Worm (Caenorhabditis elegans): ENCODE results near the gene F18A11.5.
A peak's percentile ranks its signal among the peaks of the same experiment; 100 is the strongest.
"Not testable (repeated sequence)": the region's sequence is repeated elsewhere in the genome, so short reads cannot be mapped to it uniquely, and the experiment has no call there.

DNA sequence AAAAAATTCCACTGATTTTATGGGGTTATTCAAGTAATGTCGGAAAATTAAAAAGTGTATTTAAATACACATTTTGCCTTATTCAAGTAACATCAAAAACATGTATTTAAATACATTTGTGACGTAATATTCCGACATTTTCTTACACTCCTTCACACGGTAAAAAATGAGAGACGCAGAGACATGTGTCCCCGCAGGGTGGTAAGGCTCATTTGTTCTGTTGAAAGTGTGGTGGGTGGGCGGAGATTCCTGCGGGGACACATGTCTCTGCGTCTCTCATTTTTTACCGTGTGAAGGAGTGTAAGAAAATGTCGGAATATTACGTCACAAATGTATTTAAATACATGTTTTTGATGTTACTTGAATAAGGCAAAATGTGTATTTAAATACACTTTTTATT lies 2.3 kb upstream of the F18A11.5 start:
- not testable (repeated sequence) for TF ChIP-seq ama-1 (optimal IDR thresholded peaks at IDR 0.05); hmbx-1 (tag; optimal IDR thresholded peaks at IDR 0.05); tra-4 (tag; optimal IDR thresholded peaks at IDR 0.05); aly-1 (tag; optimal IDR thresholded peaks at IDR 0.05); ets-7 (tag; optimal IDR thresholded peaks at IDR 0.05)
- TF ChIP-seq flt-1 (GFP tag; IDR thresholded peaks at IDR 0.05) (peak; percentile 81), pes-1 (GFP tag; IDR thresholded peaks at IDR 0.05) (peak; percentile 71)

Measured in whole organism, early embryonic.